Fruit fly (Drosophila melanogaster) whole organism, embryonic: Measurements from ENCODE around the gene Gprk2.
A peak's percentile ranks its signal among the peaks of the same experiment; 100 is the strongest.

Experiments used
- CG11398 ChIP-seq: fragments of 200-800 bp; sonication (Bioruptor generic); optimal IDR thresholded peaks from 2 replicates; lab custom pipeline; 2016; ENCODE audit warnings: missing biosample characterization, missing genetic modification characterization
- CG11504 ChIP-seq: fragments of 200-800 bp; sonication (Bioruptor generic); optimal IDR thresholded peaks from 3 replicates; lab custom pipeline; 2019; ENCODE audit warnings: missing biosample characterization, mild to moderate bottlenecking, missing genetic modification characterization, moderate library complexity
- CG12071 ChIP-seq: fragments of 200-800 bp; sonication (Bioruptor generic); optimal IDR thresholded peaks from 3 replicates; lab custom pipeline; 2018; ENCODE audit warnings: missing biosample characterization, mild to moderate bottlenecking, missing genetic modification characterization
- CG15601 ChIP-seq: fragments of 200-800 bp; sonication (Bioruptor generic); optimal IDR thresholded peaks from 3 replicates; lab custom pipeline; 2019; ENCODE audit warnings: missing biosample characterization, mild to moderate bottlenecking, missing genetic modification characterization, moderate library complexity
- CG16813 ChIP-seq: fragments of 200-800 bp; sonication (Bioruptor generic); IDR thresholded peaks from 3 replicates; pipeline ENCODE4 v1.3.6; 2022; ENCODE audit warnings: missing biosample characterization, missing genetic modification characterization; ENCODE audit not compliant: partially characterized antibody
- CG17802 ChIP-seq: fragments of 200-800 bp; sonication (Bioruptor generic); optimal IDR thresholded peaks from 2 replicates; lab custom pipeline; 2018; ENCODE audit warnings: missing biosample characterization, mild to moderate bottlenecking, missing genetic modification characterization, moderate library complexity
- CG2199 ChIP-seq: fragments of 200-800 bp; sonication (Bioruptor generic); IDR thresholded peaks from 3 replicates; pipeline ENCODE4 v1.3.6; 2022; ENCODE audit warnings: missing biosample characterization, missing genetic modification characterization
- CG2202 ChIP-seq: fragments of 200-800 bp; sonication (Bioruptor generic); optimal IDR thresholded peaks from 2 replicates; lab custom pipeline; 2018; ENCODE audit warnings: missing biosample characterization, mild to moderate bottlenecking, missing genetic modification characterization
- CG2712 ChIP-seq: fragments of 200-800 bp; optimal IDR thresholded peaks from 3 replicates; lab custom pipeline; 2019; ENCODE audit warnings: missing biosample characterization, mild to moderate bottlenecking, missing genetic modification characterization, moderate library complexity
- CG2889 ChIP-seq: fragments of 200-800 bp; sonication (Bioruptor generic); IDR thresholded peaks from 3 replicates; pipeline ENCODE4 v1.3.6; 2022; ENCODE audit warnings: missing biosample characterization, missing genetic modification characterization
- CG30431 ChIP-seq: fragments of 200-800 bp; sonication (Bioruptor generic); optimal IDR thresholded peaks from 2 replicates; lab custom pipeline; 2017; ENCODE audit warnings: missing biosample characterization, missing genetic modification characterization
- CG6689 ChIP-seq: fragments of 200-800 bp; sonication (Bioruptor generic); IDR thresholded peaks from 2 replicates; pipeline ENCODE4 v1.3.6; 2022; ENCODE audit warnings: missing biosample characterization, missing genetic modification characterization
- CG7786 ChIP-seq: fragments of 200-800 bp; sonication (Bioruptor generic); optimal IDR thresholded peaks from 2 replicates; lab custom pipeline; 2016; ENCODE audit warnings: missing biosample characterization, missing genetic modification characterization
- CoRest ChIP-seq: fragments of 200-800 bp; sonication (Bioruptor generic); optimal IDR thresholded peaks from 3 replicates; lab custom pipeline; 2018; ENCODE audit warnings: missing biosample characterization, mild to moderate bottlenecking, missing genetic modification characterization, moderate library complexity
- Deaf1 ChIP-seq: fragments of 200-800 bp; optimal IDR thresholded peaks from 3 replicates; lab custom pipeline; 2019; ENCODE audit warnings: missing biosample characterization, mild to moderate bottlenecking, missing genetic modification characterization, moderate library complexity
- E2f2 ChIP-seq: fragments of 200-800 bp; sonication (Bioruptor generic); IDR thresholded peaks from 2 replicates; pipeline ENCODE4 v1.3.6; 2022; ENCODE audit warnings: missing biosample characterization, missing genetic modification characterization
- ERR ChIP-seq: fragments of 200-800 bp; sonication (Bioruptor generic); optimal IDR thresholded peaks from 2 replicates; lab custom pipeline; 2016; ENCODE audit warnings: missing biosample characterization, missing genetic modification characterization
- GATAe ChIP-seq: fragments of 200-800 bp; sonication (Bioruptor generic); conservative IDR thresholded peaks from 2 replicates; pipeline ENCODE4 v1.3.6; 2022; ENCODE audit warnings: missing biosample characterization, missing genetic modification characterization
- HmgD ChIP-seq: fragments of 200-800 bp; sonication (Bioruptor generic); optimal IDR thresholded peaks from 3 replicates; lab custom pipeline; 2016; ENCODE audit warnings: missing biosample characterization, missing genetic modification characterization
- Lhr ChIP-seq: fragments of 200-800 bp; sonication (Bioruptor generic); optimal IDR thresholded peaks from 3 replicates; lab custom pipeline; 2017; ENCODE audit warnings: mild to moderate bottlenecking, missing biosample characterization, missing genetic modification reagents, missing genetic modification characterization
- Med ChIP-seq: fragments of 200-800 bp; sonication (Bioruptor generic); peaks from one replicate; lab custom pipeline; 2016; ENCODE audit warnings: missing biosample characterization, missing genetic modification characterization, mild to moderate bottlenecking, inconsistent platforms, moderate library complexity
- Neu2 ChIP-seq: fragments of 200-800 bp; sonication (Bioruptor generic); optimal IDR thresholded peaks from 3 replicates; lab custom pipeline; 2016; ENCODE audit warnings: missing biosample characterization, missing genetic modification characterization, borderline replicate concordance
- Pdp1 ChIP-seq, 2 experiments: fragments of 200-800 bp; sonication (Bioruptor generic); optimal IDR thresholded peaks; 3 replicates each; lab custom pipeline; 2016; ENCODE audit warnings: missing biosample characterization in 2 of 2, missing genetic modification characterization in 2 of 2, mild to moderate bottlenecking in 1 of 2, moderate library complexity in 1 of 2
- Sry-β ChIP-seq: fragments of 200-800 bp; sonication (Bioruptor generic); optimal IDR thresholded peaks from 2 replicates; lab custom pipeline; 2018; ENCODE audit warnings: missing biosample characterization, mild to moderate bottlenecking, missing genetic modification characterization, moderate library complexity
- Taf1 ChIP-seq: fragments of 200-800 bp; sonication (Bioruptor generic); IDR thresholded peaks from 2 replicates; pipeline ENCODE4 v1.3.6; 2022; ENCODE audit warnings: missing biosample characterization, missing genetic modification characterization
- Xrp1 ChIP-seq: fragments of 200-800 bp; sonication (Bioruptor generic); IDR thresholded peaks from 2 replicates; pipeline ENCODE4 v1.3.6; 2022; ENCODE audit warnings: missing biosample characterization, missing genetic modification characterization
- ab ChIP-seq: fragments of 200-800 bp; sonication (Bioruptor generic); optimal IDR thresholded peaks from 2 replicates; lab custom pipeline; 2016; ENCODE audit warnings: missing biosample characterization, missing genetic modification characterization
- abd-A ChIP-seq: fragments of 200-800 bp; sonication (Bioruptor generic); optimal IDR thresholded peaks from 3 replicates; lab custom pipeline; 2019; ENCODE audit warnings: missing biosample characterization, mild to moderate bottlenecking, missing genetic modification characterization, moderate library complexity
- btn ChIP-seq: fragments of 200-800 bp; sonication (Bioruptor generic); optimal IDR thresholded peaks from 2 replicates; lab custom pipeline; 2016; ENCODE audit warnings: missing biosample characterization, missing genetic modification characterization
- cato ChIP-seq: fragments of 200-800 bp; sonication (Bioruptor generic); optimal IDR thresholded peaks from 2 replicates; lab custom pipeline; 2016; ENCODE audit warnings: missing biosample characterization, missing genetic modification characterization, borderline replicate concordance
- caup ChIP-seq: fragments of 200-800 bp; sonication (Bioruptor generic); optimal IDR thresholded peaks from 3 replicates; lab custom pipeline; 2017; ENCODE audit warnings: missing biosample characterization, mild to moderate bottlenecking, missing genetic modification characterization, moderate library complexity; ENCODE audit not compliant: severe bottlenecking
- dati ChIP-seq: fragments of 200-800 bp; sonication (Bioruptor generic); IDR thresholded peaks from 2 replicates; pipeline ENCODE4 v1.3.6; 2022; ENCODE audit warnings: missing biosample characterization, missing genetic modification characterization
- emc ChIP-seq: fragments of 200-800 bp; sonication (Bioruptor generic); optimal IDR thresholded peaks from 2 replicates; lab custom pipeline; 2016; ENCODE audit warnings: missing biosample characterization, missing genetic modification characterization
- ewg ChIP-seq: fragments of 200-800 bp; sonication (Bioruptor generic); optimal IDR thresholded peaks from 3 replicates; lab custom pipeline; 2017; ENCODE audit warnings: mild to moderate bottlenecking, missing biosample characterization, missing genetic modification reagents, missing genetic modification characterization
- grau ChIP-seq: fragments of 200-800 bp; optimal IDR thresholded peaks from 3 replicates; lab custom pipeline; 2019; ENCODE audit warnings: missing biosample characterization, mild to moderate bottlenecking, missing genetic modification characterization, moderate library complexity
- gsb ChIP-seq: fragments of 200-800 bp; sonication (Bioruptor generic); IDR thresholded peaks from 2 replicates; pipeline ENCODE4 v1.3.6; 2022; ENCODE audit warnings: missing biosample characterization, missing genetic modification characterization
- her ChIP-seq: fragments of 200-800 bp; sonication (Bioruptor generic); optimal IDR thresholded peaks from 2 replicates; lab custom pipeline; 2016; ENCODE audit warnings: missing biosample characterization, missing genetic modification characterization
- ind ChIP-seq: fragments of 200-800 bp; sonication (Bioruptor generic); optimal IDR thresholded peaks from 3 replicates; lab custom pipeline; 2016; ENCODE audit warnings: missing biosample characterization, missing genetic modification characterization
- klu ChIP-seq: fragments of 200-800 bp; sonication (Bioruptor generic); IDR thresholded peaks from 2 replicates; pipeline ENCODE4 v1.3.6; 2022; ENCODE audit warnings: missing biosample characterization, missing genetic modification characterization
- lilli ChIP-seq: fragments of 200-800 bp; sonication (Bioruptor generic); optimal IDR thresholded peaks from 3 replicates; lab custom pipeline; 2016; ENCODE audit warnings: missing biosample characterization, missing genetic modification characterization
- lola ChIP-seq, 3 experiments: fragments of >200 bp in 2 of 3; fragments of 200-800 bp in 1 of 3; sonication (Bioruptor generic) in 1 of 3; optimal IDR thresholded peaks; 2 replicates each; lab custom pipeline; 2017 to 2019; ENCODE audit warnings: missing biosample characterization in 3 of 3, missing genetic modification characterization in 3 of 3, mild to moderate bottlenecking in 1 of 3, moderate library complexity in 1 of 3
- nau ChIP-seq: fragments of 200-800 bp; sonication (Bioruptor generic); optimal IDR thresholded peaks from 3 replicates; lab custom pipeline; 2017; ENCODE audit warnings: missing biosample characterization, mild to moderate bottlenecking, missing genetic modification characterization, missing genetic modification reagents
- p53 ChIP-seq: fragments of 200-800 bp; sonication (Bioruptor generic); optimal IDR thresholded peaks from 2 replicates; lab custom pipeline; 2016; ENCODE audit warnings: missing biosample characterization, missing genetic modification characterization
- ro ChIP-seq: fragments of 200-800 bp; sonication (Bioruptor generic); IDR thresholded peaks from 2 replicates; pipeline ENCODE4 v1.3.6; 2022; ENCODE audit warnings: missing biosample characterization, missing genetic modification characterization
- salm ChIP-seq: fragments of 200-800 bp; sonication (Bioruptor generic); optimal IDR thresholded peaks from 2 replicates; lab custom pipeline; 2018; ENCODE audit warnings: missing biosample characterization, mild to moderate bottlenecking, missing genetic modification characterization
- tll ChIP-seq, 2 experiments: fragments of 200-800 bp in 1 of 2; fragments of >200 bp in 1 of 2; sonication (Bioruptor generic) in 1 of 2; optimal IDR thresholded peaks; 2 replicates each; lab custom pipeline; 2017 to 2019; ENCODE audit warnings: missing biosample characterization in 2 of 2, missing genetic modification characterization in 2 of 2, mild to moderate bottlenecking in 1 of 2, moderate library complexity in 1 of 2
- tna ChIP-seq: fragments of 200-800 bp; sonication (Bioruptor generic); IDR thresholded peaks from 2 replicates; pipeline ENCODE4 v1.3.6; 2022; ENCODE audit warnings: missing biosample characterization, missing genetic modification characterization; ENCODE audit not compliant: partially characterized antibody
- trem ChIP-seq: fragments of 200-800 bp; optimal IDR thresholded peaks from 3 replicates; lab custom pipeline; 2019; ENCODE audit warnings: missing biosample characterization, mild to moderate bottlenecking, missing genetic modification characterization, moderate library complexity
- vvl ChIP-seq: fragments of 200-800 bp; sonication (Bioruptor generic); IDR thresholded peaks from 2 replicates; pipeline ENCODE4 v1.3.6; 2022; ENCODE audit warnings: missing biosample characterization, missing genetic modification characterization
- zen ChIP-seq: fragments of 200-800 bp; sonication (Bioruptor generic); optimal IDR thresholded peaks from 3 replicates; lab custom pipeline; 2018; ENCODE audit warnings: missing biosample characterization, mild to moderate bottlenecking, missing genetic modification characterization, moderate library complexity

Gene Gprk2

dm6 chr3R:31381216-31381688 is 23.8 kb upstream of the Gprk2 start (continued):
- TF ChIP-seq GATAe (GFP tag; lab: Robert Waterston, UW), result no peak
- no peak for TF ChIP-seq dati (GFP tag; lab: Robert Waterston, UW)
- no peak for TF ChIP-seq gsb
- TF ChIP-seq CG17802, result peak; percentile 2
- TF ChIP-seq Xrp1 (GFP tag; lab: Robert Waterston, UW), result peak; percentile 47; the same call in 1 of the 2 replicates
- no peak for TF ChIP-seq Deaf1
- no peak for TF ChIP-seq p53
- TF ChIP-seq ind (GFP tag; lab: Kevin White, UChicago), result peak; percentile 2
- TF ChIP-seq CG16813, result peak; percentile 61
- peak; percentile 31; the same call in 1 of the 2 replicates for TF ChIP-seq CG6689 (GFP tag; lab: Robert Waterston, UW)
- TF ChIP-seq Sry-β (GFP tag; lab: Kevin White, UChicago), result no peak
- TF ChIP-seq klu (GFP tag; lab: Robert Waterston, UW), result no peak; the same call in 1 of the 2 replicates
- TF ChIP-seq ERR (GFP tag; lab: Kevin White, UChicago), result no peak
- no peak for TF ChIP-seq nau (GFP tag; lab: Kevin White, UChicago)
- peak; percentile 56; the same call in 1 of the 2 replicates for TF ChIP-seq vvl (GFP tag; lab: Robert Waterston, UW)
- no peak for TF ChIP-seq trem (tag; lab: Kevin White, UChicago)
- peak; percentile 33 for TF ChIP-seq salm
- peak in 1 of 2 experiments; percentile 37 for TF ChIP-seq Pdp1 (GFP tag; optimal IDR thresholded peaks at IDR 0.05; lab: Kevin White, UChicago)
- no peak for TF ChIP-seq btn (GFP tag; lab: Kevin White, UChicago)
- peak; percentile 44 for TF ChIP-seq E2f2 (GFP tag; lab: Robert Waterston, UW)
- TF ChIP-seq emc (GFP tag; lab: Kevin White, UChicago), result no peak
- TF ChIP-seq CG12071, result no peak
- TF ChIP-seq lola (GFP tag; optimal IDR thresholded peaks at IDR 0.05; lab: Kevin White, UChicago), result peak in 1 of 3 experiments; percentile 26
- TF ChIP-seq Neu2 (GFP tag; lab: Kevin White, UChicago), result no peak
- TF ChIP-seq CG30431 (GFP tag; lab: Kevin White, UChicago), result peak; percentile 6
- peak; percentile 73 for TF ChIP-seq CG7786
- TF ChIP-seq Lhr, result peak; percentile 58
- TF ChIP-seq HmgD (GFP tag; lab: Kevin White, UChicago), result no peak
- TF ChIP-seq Taf1 (GFP tag; lab: Robert Waterston, UW), result no peak
- TF ChIP-seq ewg, result peak; percentile 93
- no peak for TF ChIP-seq abd-A (tag; lab: Kevin White, UChicago)
- TF ChIP-seq tna (GFP tag; lab: Robert Waterston, UW), result no peak
- TF ChIP-seq her (GFP tag; lab: Kevin White, UChicago), result no peak
- TF ChIP-seq CG2889, result no peak
- peak; percentile 40 for TF ChIP-seq caup (GFP tag; lab: Kevin White, UChicago)
- peak; percentile 50 for TF ChIP-seq CoRest (tag; lab: Kevin White, UChicago)
- peak; percentile 55 for TF ChIP-seq CG11504 (tag; lab: Kevin White, UChicago)
- no peak for TF ChIP-seq tll (GFP tag; optimal IDR thresholded peaks at IDR 0.05; lab: Kevin White, UChicago)
- TF ChIP-seq zen (tag; lab: Kevin White, UChicago), result peak; percentile 15
- peak; percentile 11 for TF ChIP-seq CG2202 (tag; lab: Kevin White, UChicago)
- TF ChIP-seq lilli (GFP tag; lab: Kevin White, UChicago), result peak; percentile 64
- TF ChIP-seq cato (GFP tag; lab: Kevin White, UChicago), result no peak
- peak; percentile 20 for TF ChIP-seq CG15601
- peak; percentile 39 for TF ChIP-seq CG2712 (tag; lab: Kevin White, UChicago)
- TF ChIP-seq ro (GFP tag; lab: Robert Waterston, UW), result no peak
- peak; percentile 90 for TF ChIP-seq Med (GFP tag; lab: Kevin White, UChicago)
- TF ChIP-seq CG2199 (GFP tag; lab: Robert Waterston, UW), result no peak
- peak; percentile 69 for TF ChIP-seq grau
- TF ChIP-seq CG11398 (GFP tag; lab: Kevin White, UChicago), result peak; percentile 50
- TF ChIP-seq ab (GFP tag; lab: Kevin White, UChicago), result peak; percentile 5
